Worm (Caenorhabditis elegans) whole organism, L2 larva: ENCODE results near the gene F53E10.1.

Experiments
- C34F6.9 ChIP-seq: fragments of 150-350 bp; optimal IDR thresholded peaks from 2 replicates; lab custom pipeline; 2014; ENCODE audit warnings: missing biosample characterization, missing genetic modification characterization
- F13H6.1 ChIP-seq: sonication (generic microtip); optimal IDR thresholded peaks from 2 replicates; lab custom pipeline; 2016; ENCODE audit warnings: missing genetic modification characterization, missing compliant biosample characterization
- R02D3.7 ChIP-seq: fragments of 150-350 bp; optimal IDR thresholded peaks from 2 replicates; lab custom pipeline; 2014; ENCODE audit warnings: missing biosample characterization, missing genetic modification characterization
- Y55F3AM.14 ChIP-seq: fragments of 200-800 bp; sonication (Bioruptor generic); optimal IDR thresholded peaks from 2 replicates; lab custom pipeline; 2018; ENCODE audit warnings: mild to moderate bottlenecking, missing genetic modification characterization, missing compliant biosample characterization
- ZK546.5 ChIP-seq: sonication (generic microtip); optimal IDR thresholded peaks from 2 replicates; lab custom pipeline; 2017; ENCODE audit warnings: missing biosample characterization, missing genetic modification characterization
- alr-1 ChIP-seq: fragments of 150-350 bp; optimal IDR thresholded peaks from 2 replicates; lab custom pipeline; 2014; ENCODE audit warnings: missing biosample characterization, missing genetic modification characterization
- aly-2 ChIP-seq: fragments of 150-350 bp; optimal IDR thresholded peaks from 2 replicates; lab custom pipeline; 2014; ENCODE audit warnings: missing biosample characterization, missing genetic modification characterization
- ama-1 ChIP-seq: fragments of 150-350 bp; optimal IDR thresholded peaks from 2 replicates; lab custom pipeline; 2018; ENCODE audit warnings: inconsistent platforms
- blmp-1 ChIP-seq: sonication (generic microtip); optimal IDR thresholded peaks from 2 replicates; lab custom pipeline; 2017; ENCODE audit warnings: missing genetic modification characterization, mild to moderate bottlenecking, missing compliant biosample characterization, antibody characterized with exemption, moderate library complexity; ENCODE audit not compliant: insufficient read depth
- ceh-16 ChIP-seq: fragments of 150-350 bp; optimal IDR thresholded peaks from 2 replicates; lab custom pipeline; 2014; ENCODE audit warnings: missing biosample characterization, missing genetic modification characterization
- ceh-82 ChIP-seq: fragments of 150-350 bp; optimal IDR thresholded peaks from 2 replicates; lab custom pipeline; 2014; ENCODE audit warnings: missing biosample characterization, missing genetic modification characterization
- crh-2 ChIP-seq: sonication (generic microtip); optimal IDR thresholded peaks from 2 replicates; lab custom pipeline; 2017; ENCODE audit warnings: missing biosample characterization, missing genetic modification characterization
- dmd-4 ChIP-seq: sonication (generic microtip); optimal IDR thresholded peaks from 2 replicates; lab custom pipeline; 2017; ENCODE audit warnings: missing biosample characterization, missing genetic modification characterization
- egl-27 ChIP-seq: sonication (generic microtip); optimal IDR thresholded peaks from 3 replicates; lab custom pipeline; 2017; ENCODE audit warnings: missing biosample characterization, missing genetic modification reagents, missing genetic modification characterization
- elt-1 ChIP-seq: fragments of 150-350 bp; optimal IDR thresholded peaks from 2 replicates; lab custom pipeline; 2014; ENCODE audit warnings: missing biosample characterization, missing genetic modification characterization
- elt-3 ChIP-seq: sonication (generic microtip); optimal IDR thresholded peaks from 2 replicates; lab custom pipeline; 2017; ENCODE audit warnings: missing biosample characterization, missing genetic modification characterization
- fos-1 ChIP-seq: fragments of 150-350 bp; optimal IDR thresholded peaks from 2 replicates; lab custom pipeline; 2014; ENCODE audit warnings: missing biosample characterization, missing genetic modification characterization
- gmeb-1 ChIP-seq: fragments of 150-350 bp; optimal IDR thresholded peaks from 2 replicates; lab custom pipeline; 2014; ENCODE audit warnings: missing biosample characterization, missing genetic modification characterization
- lin-11 ChIP-seq: fragments of 150-350 bp; sonication (generic microtip); optimal IDR thresholded peaks from 2 replicates; lab custom pipeline; 2014; ENCODE audit warnings: missing biosample characterization, missing genetic modification characterization, inconsistent platforms, mixed read lengths
- lin-13 ChIP-seq: fragments of 150-350 bp; optimal IDR thresholded peaks from 2 replicates; lab custom pipeline; 2014; ENCODE audit warnings: missing biosample characterization, missing genetic modification reagents, missing genetic modification characterization
- lin-39 ChIP-seq: fragments of 150-350 bp; optimal IDR thresholded peaks from 2 replicates; lab custom pipeline; 2014; ENCODE audit warnings: missing biosample characterization, missing genetic modification reagents, missing genetic modification characterization
- lsy-2 ChIP-seq, 2 experiments: fragments of 150-350 bp in 1 of 2; sonication (generic microtip) in 1 of 2; optimal IDR thresholded peaks; 2 replicates each; lab custom pipeline; 2014 to 2017; ENCODE audit warnings: missing biosample characterization in 2 of 2, missing genetic modification characterization in 2 of 2
- mab-5 ChIP-seq: fragments of 150-350 bp; optimal IDR thresholded peaks from 2 replicates; lab custom pipeline; 2014; ENCODE audit warnings: missing biosample characterization, missing genetic modification characterization
- mbf-1 ChIP-seq: sonication (generic microtip); optimal IDR thresholded peaks from 2 replicates; lab custom pipeline; 2017; ENCODE audit warnings: missing biosample characterization, missing genetic modification characterization
- mdl-1 ChIP-seq, 2 experiments: fragments of 150-350 bp in 1 of 2; sonication (generic microtip) in 1 of 2; optimal IDR thresholded peaks; 2 replicates each; lab custom pipeline; 2017; ENCODE audit warnings: missing biosample characterization in 2 of 2, missing genetic modification characterization in 2 of 2
- nhr-10 ChIP-seq: sonication (generic microtip); optimal IDR thresholded peaks from 2 replicates; lab custom pipeline; 2017; ENCODE audit warnings: missing biosample characterization, missing genetic modification characterization
- nhr-11 ChIP-seq: fragments of 150-350 bp; optimal IDR thresholded peaks from 2 replicates; lab custom pipeline; 2014; ENCODE audit warnings: missing biosample characterization, missing genetic modification characterization
- nhr-12 ChIP-seq: fragments of 150-350 bp; optimal IDR thresholded peaks from 2 replicates; lab custom pipeline; 2014; ENCODE audit warnings: missing biosample characterization, missing genetic modification characterization
- nhr-129 ChIP-seq: fragments of 150-350 bp; optimal IDR thresholded peaks from 2 replicates; lab custom pipeline; 2014; ENCODE audit warnings: missing biosample characterization, missing genetic modification characterization
- nhr-21 ChIP-seq: fragments of 150-350 bp; optimal IDR thresholded peaks from 2 replicates; lab custom pipeline; 2014; ENCODE audit warnings: missing biosample characterization, missing genetic modification characterization
- nhr-23 ChIP-seq: fragments of 150-350 bp; optimal IDR thresholded peaks from 2 replicates; lab custom pipeline; 2014; ENCODE audit warnings: missing biosample characterization, missing genetic modification reagents, missing genetic modification characterization
- nhr-237 ChIP-seq: fragments of 150-350 bp; optimal IDR thresholded peaks from 2 replicates; lab custom pipeline; 2014; ENCODE audit warnings: missing biosample characterization, missing genetic modification characterization
- nhr-25 ChIP-seq: fragments of 150-350 bp; sonication (generic microtip); optimal IDR thresholded peaks from 3 replicates; lab custom pipeline; 2014; ENCODE audit warnings: missing biosample characterization, missing genetic modification characterization
- nhr-6 ChIP-seq: fragments of 150-350 bp; optimal IDR thresholded peaks from 2 replicates; lab custom pipeline; 2014; ENCODE audit warnings: missing biosample characterization, missing genetic modification characterization
- nhr-77 ChIP-seq: fragments of 150-350 bp; optimal IDR thresholded peaks from 2 replicates; lab custom pipeline; 2014; ENCODE audit warnings: missing biosample characterization, missing genetic modification characterization
- peb-1 ChIP-seq: fragments of 150-350 bp; optimal IDR thresholded peaks from 2 replicates; lab custom pipeline; 2014; ENCODE audit warnings: missing biosample characterization, missing genetic modification characterization
- sem-4 ChIP-seq: fragments of 150-350 bp; optimal IDR thresholded peaks from 2 replicates; lab custom pipeline; 2014; ENCODE audit warnings: missing biosample characterization, missing genetic modification reagents, missing genetic modification characterization
- skn-1 ChIP-seq: sonication (generic microtip); optimal IDR thresholded peaks from 2 replicates; lab custom pipeline; 2017; ENCODE audit warnings: missing biosample characterization, missing genetic modification characterization
- sma-3 ChIP-seq: sonication (generic microtip); optimal IDR thresholded peaks from 2 replicates; lab custom pipeline; 2016; ENCODE audit warnings: missing genetic modification reagents, missing genetic modification characterization, missing compliant biosample characterization
- sma-9 ChIP-seq, 2 experiments: fragments of 150-350 bp in 1 of 2; sonication (generic microtip) in 1 of 2; optimal IDR thresholded peaks; 2 replicates each; lab custom pipeline; 2014 to 2016; ENCODE audit warnings: missing genetic modification characterization in 2 of 2, mild to moderate bottlenecking in 1 of 2, missing biosample characterization in 1 of 2, missing compliant biosample characterization in 1 of 2, missing genetic modification reagents in 1 of 2, moderate library complexity in 1 of 2
- snpc-4 ChIP-seq: fragments of 150-350 bp; optimal IDR thresholded peaks from 2 replicates; lab custom pipeline; 2014; ENCODE audit warnings: missing biosample characterization, missing genetic modification characterization
- unc-39 ChIP-seq: fragments of 150-350 bp; optimal IDR thresholded peaks from 2 replicates; lab custom pipeline; 2014; ENCODE audit warnings: missing biosample characterization, missing genetic modification characterization
- unc-55 ChIP-seq: fragments of 150-350 bp; sonication (generic microtip); optimal IDR thresholded peaks from 3 replicates; lab custom pipeline; 2014; ENCODE audit warnings: missing biosample characterization, missing genetic modification reagents, missing genetic modification characterization
- unc-62 ChIP-seq: fragments of 150-350 bp; optimal IDR thresholded peaks from 2 replicates; lab custom pipeline; 2014; ENCODE audit warnings: missing biosample characterization, missing genetic modification reagents, missing genetic modification characterization
- zag-1 ChIP-seq: fragments of 150-350 bp; optimal IDR thresholded peaks from 2 replicates; lab custom pipeline; 2014; ENCODE audit warnings: missing biosample characterization, missing genetic modification characterization
- ztf-1 ChIP-seq: fragments of 200-800 bp; sonication (Bioruptor generic); conservative IDR thresholded peaks from 2 replicates; pipeline ENCODE4 v1.3.6; 2022; ENCODE audit warnings: missing genetic modification characterization, missing compliant biosample characterization
- ztf-11 ChIP-seq: sonication (generic microtip); optimal IDR thresholded peaks from 2 replicates; lab custom pipeline; 2017; ENCODE audit warnings: missing biosample characterization, missing genetic modification characterization
- ztf-4 ChIP-seq: fragments of 150-350 bp; optimal IDR thresholded peaks from 2 replicates; lab custom pipeline; 2014; ENCODE audit warnings: missing biosample characterization, missing genetic modification characterization

The F53E10.1 gene

ce11 chrV:2614986-2615687 is at the start of gene F53E10.1:
Gene F53E10.1 (plus strand): TSS chrV:2615310.
- TF ChIP-seq F13H6.1 (tag; lab: Kevin White, UChicago) (peak; percentile 64), egl-27 (no peak), snpc-4 (tag; lab: Kevin White, UChicago) (no peak), zag-1 (tag; lab: Kevin White, UChicago) (no peak), ama-1 (lab: Kevin White, UChicago) (no peak), peb-1 (tag; lab: Kevin White, UChicago) (no peak), aly-2 (tag; lab: Kevin White, UChicago) (no peak), nhr-21 (tag; lab: Kevin White, UChicago) (no peak), nhr-11 (tag; lab: Kevin White, UChicago) (no peak), unc-39 (tag; lab: Kevin White, UChicago) (no peak), gmeb-1 (tag; lab: Kevin White, UChicago) (peak; percentile 69), nhr-10 (tag; lab: Kevin White, UChicago) (no peak), mdl-1 (tag; optimal IDR thresholded peaks at IDR 0.05; lab: Kevin White, UChicago) (no peak), sem-4 (no peak), lin-11 (tag; lab: Kevin White, UChicago) (no peak), sma-9 (GFP tag; optimal IDR thresholded peaks at IDR 0.05; lab: Kevin White, UChicago) (no peak), sma-9 (tag; optimal IDR thresholded peaks at IDR 0.05; lab: Kevin White, UChicago) (no peak), unc-62 (GFP tag; lab: Kevin White, UChicago) (no peak), C34F6.9 (tag; lab: Kevin White, UChicago) (no peak), R02D3.7 (no peak), nhr-237 (tag; lab: Kevin White, UChicago) (no peak), nhr-25 (tag; lab: Kevin White, UChicago) (peak; percentile 70), lsy-2 (tag; optimal IDR thresholded peaks at IDR 0.05; lab: Kevin White, UChicago) (peak in 1 of 2 experiments; percentile 49), Y55F3AM.14 (GFP tag; lab: Kevin White, UChicago) (no peak), nhr-6 (tag; lab: Kevin White, UChicago) (peak; percentile 13), nhr-129 (tag; lab: Kevin White, UChicago) (peak; percentile 49), lin-39 (tag; lab: Kevin White, UChicago) (no peak), nhr-23 (tag; lab: Kevin White, UChicago) (no peak), elt-3 (no peak), elt-1 (tag; lab: Kevin White, UChicago) (no peak), ceh-16 (tag; lab: Kevin White, UChicago) (no peak), unc-55 (GFP tag; lab: Kevin White, UChicago) (no peak), nhr-77 (tag; lab: Kevin White, UChicago) (no peak), ceh-82 (no peak), fos-1 (peak; percentile 49), alr-1 (tag; lab: Kevin White, UChicago) (no peak), mbf-1 (tag; lab: Kevin White, UChicago) (no peak), ztf-11 (tag; lab: Kevin White, UChicago) (no peak), ztf-4 (tag; lab: Kevin White, UChicago) (no peak), dmd-4 (tag; lab: Kevin White, UChicago) (no peak), ztf-1 (no peak), lin-13 (no peak), ZK546.5 (no peak), blmp-1 (tag; lab: Kevin White, UChicago) (no peak), mab-5 (no peak), nhr-12 (tag; lab: Kevin White, UChicago) (no peak), crh-2 (tag; lab: Kevin White, UChicago) (peak; percentile 57), sma-3 (GFP tag; lab: Kevin White, UChicago) (peak; percentile 60), skn-1 (tag; lab: Kevin White, UChicago) (peak; percentile 43)
